Worm (Caenorhabditis elegans) whole organism, L2 larva: ENCODE measurements around the gene F16G10.14.

ENCODE experiments used
- ama-1 ChIP-seq: fragments of 150-350 bp; optimal IDR thresholded peaks from 2 replicates; lab custom pipeline; 2018; ENCODE audit warnings: inconsistent platforms
- gmeb-1 ChIP-seq: fragments of 150-350 bp; optimal IDR thresholded peaks from 2 replicates; lab custom pipeline; 2014; ENCODE audit warnings: missing biosample characterization, missing genetic modification characterization
- lsy-2 ChIP-seq, 2 experiments: fragments of 150-350 bp in 1 of 2; sonication (generic microtip) in 1 of 2; optimal IDR thresholded peaks; 2 replicates each; lab custom pipeline; 2014 to 2017; ENCODE audit warnings: missing biosample characterization in 2 of 2, missing genetic modification characterization in 2 of 2
- mab-5 ChIP-seq: fragments of 150-350 bp; optimal IDR thresholded peaks from 2 replicates; lab custom pipeline; 2014; ENCODE audit warnings: missing biosample characterization, missing genetic modification characterization
- mdl-1 ChIP-seq, 2 experiments: fragments of 150-350 bp in 1 of 2; sonication (generic microtip) in 1 of 2; optimal IDR thresholded peaks; 2 replicates each; lab custom pipeline; 2017; ENCODE audit warnings: missing biosample characterization in 2 of 2, missing genetic modification characterization in 2 of 2
- nhr-129 ChIP-seq: fragments of 150-350 bp; optimal IDR thresholded peaks from 2 replicates; lab custom pipeline; 2014; ENCODE audit warnings: missing biosample characterization, missing genetic modification characterization
- nhr-77 ChIP-seq: fragments of 150-350 bp; optimal IDR thresholded peaks from 2 replicates; lab custom pipeline; 2014; ENCODE audit warnings: missing biosample characterization, missing genetic modification characterization
- skn-1 ChIP-seq: sonication (generic microtip); optimal IDR thresholded peaks from 2 replicates; lab custom pipeline; 2017; ENCODE audit warnings: missing biosample characterization, missing genetic modification characterization
- snpc-4 ChIP-seq: fragments of 150-350 bp; optimal IDR thresholded peaks from 2 replicates; lab custom pipeline; 2014; ENCODE audit warnings: missing biosample characterization, missing genetic modification characterization

DNA sequence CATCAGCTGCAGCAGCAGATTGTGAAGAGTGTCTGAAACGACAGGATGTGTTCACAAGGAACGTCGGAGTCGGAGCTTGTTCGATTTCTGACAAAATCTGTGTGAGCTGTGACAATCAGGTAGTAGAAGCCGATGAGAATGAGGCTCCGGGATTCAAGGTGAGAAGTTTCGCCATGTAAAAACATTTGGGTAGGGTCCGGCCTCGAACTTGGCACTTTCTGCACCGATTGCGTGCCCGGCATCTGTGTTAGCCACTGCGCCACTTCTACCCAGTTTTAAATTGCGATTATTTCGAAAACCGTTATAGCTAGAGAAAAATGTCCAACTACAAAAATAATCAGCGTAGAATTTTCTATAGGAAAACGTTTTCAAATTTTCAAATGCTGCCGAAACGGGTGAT is 47.9 kb upstream of the F16G10.14 start:
- no peak for TF ChIP-seq mab-5 (tag; lab: Kevin White, UChicago)
- no peak for TF ChIP-seq snpc-4 (tag; lab: Kevin White, UChicago)
- no peak for TF ChIP-seq nhr-129 (tag; lab: Kevin White, UChicago)
- TF ChIP-seq skn-1 (tag; lab: Kevin White, UChicago): no peak
- TF ChIP-seq lsy-2 (tag; optimal IDR thresholded peaks at IDR 0.05; lab: Kevin White, UChicago): no peak
- no peak for TF ChIP-seq nhr-77 (tag; lab: Kevin White, UChicago)
- TF ChIP-seq gmeb-1 (tag; lab: Kevin White, UChicago): no peak
- TF ChIP-seq ama-1: no peak
- no peak for TF ChIP-seq mdl-1 (tag; optimal IDR thresholded peaks at IDR 0.05; lab: Kevin White, UChicago)
